Worm (Caenorhabditis elegans) whole organism, L1 larva: ENCODE measurements around the gene srv-12.

ENCODE experiments used
- ceh-82 ChIP-seq, 3 experiments: fragments of 150-350 bp in 1 of 3; sonication (generic microtip) in 2 of 3; optimal IDR thresholded peaks; 2 replicates each; lab custom pipeline; 2014 to 2017; ENCODE audit warnings: missing biosample characterization in 3 of 3, missing genetic modification characterization in 3 of 3
- efl-3 ChIP-seq: fragments of 200-800 bp; sonication (Bioruptor generic); optimal IDR thresholded peaks from 2 replicates; lab custom pipeline; 2018; ENCODE audit warnings: mild to moderate bottlenecking, missing genetic modification characterization, missing compliant biosample characterization
- egl-27 ChIP-seq, 2 experiments: fragments of 150-350 bp in 1 of 2; sonication (generic microtip); optimal IDR thresholded peaks; 3 replicates each; lab custom pipeline; 2017 to 2018; ENCODE audit warnings: missing biosample characterization in 2 of 2, missing genetic modification characterization in 2 of 2, missing genetic modification reagents in 2 of 2
- elt-2 ChIP-seq: sonication (generic microtip); optimal IDR thresholded peaks from 2 replicates; lab custom pipeline; 2016; ENCODE audit warnings: missing genetic modification characterization, mild to moderate bottlenecking, inconsistent platforms, missing compliant biosample characterization, missing genetic modification reagents
- fos-1 ChIP-seq: fragments of 150-350 bp; optimal IDR thresholded peaks from 2 replicates; lab custom pipeline; 2014; ENCODE audit warnings: missing biosample characterization, missing genetic modification characterization
- lin-15B ChIP-seq: fragments of 150-350 bp; sonication (generic microtip); optimal IDR thresholded peaks from 3 replicates; lab custom pipeline; 2014; ENCODE audit warnings: missing biosample characterization, missing genetic modification characterization
- mep-1 ChIP-seq: fragments of 150-350 bp; optimal IDR thresholded peaks from 2 replicates; lab custom pipeline; 2014; ENCODE audit warnings: missing biosample characterization, missing genetic modification characterization
- nhr-11 ChIP-seq: fragments of 150-350 bp; optimal IDR thresholded peaks from 2 replicates; lab custom pipeline; 2014; ENCODE audit warnings: missing biosample characterization, missing genetic modification characterization
- pqm-1 ChIP-seq: sonication (generic microtip); optimal IDR thresholded peaks from 3 replicates; lab custom pipeline; 2017; ENCODE audit warnings: missing biosample characterization, missing genetic modification characterization
- snu-23 ChIP-seq: sonication (generic microtip); optimal IDR thresholded peaks from 2 replicates; lab custom pipeline; 2016; ENCODE audit warnings: missing genetic modification characterization, missing compliant biosample characterization
- unc-98 ChIP-seq: fragments of 200-800 bp; sonication (Bioruptor generic); IDR thresholded peaks from 2 replicates; pipeline ENCODE4 v1.3.6; 2022; ENCODE audit warnings: missing genetic modification characterization, missing compliant biosample characterization

ce11 chrIV:10080816-10081215 lies 27.4 kb upstream of the srv-12 start, which contains the start of gene W01B6.6:
- TF ChIP-seq elt-2 (tag; lab: Kevin White, UChicago) (no peak), ceh-82 (tag; optimal IDR thresholded peaks at IDR 0.05; lab: Kevin White, UChicago) (no peak), lin-15B (tag; lab: Kevin White, UChicago) (no peak), egl-27 (tag; optimal IDR thresholded peaks at IDR 0.05; lab: Kevin White, UChicago) (no peak), snu-23 (GFP tag; lab: Kevin White, UChicago) (no peak), nhr-11 (no peak), efl-3 (GFP tag; lab: Kevin White, UChicago) (no peak), mep-1 (tag; lab: Kevin White, UChicago) (no peak), fos-1 (no peak), pqm-1 (tag; lab: Kevin White, UChicago) (no peak), unc-98 (GFP tag; lab: Robert Waterston, UW) (no peak)
